Fruit fly (Drosophila melanogaster) whole organism, embryonic: ENCODE measurements around the gene Oatp74D.

Experiments used
- ATbp ChIP-seq: fragments of 200-800 bp; sonication (Bioruptor generic); optimal IDR thresholded peaks from 2 replicates; lab custom pipeline; 2017; ENCODE audit warnings: missing biosample characterization, mild to moderate bottlenecking, missing genetic modification characterization, missing genetic modification reagents
- Atf3 ChIP-seq: fragments of 200-800 bp; sonication (Bioruptor generic); optimal IDR thresholded peaks from 3 replicates; lab custom pipeline; 2016; ENCODE audit warnings: missing biosample characterization, missing genetic modification characterization
- CG10654 ChIP-seq: fragments of 200-800 bp; sonication (Bioruptor generic); optimal IDR thresholded peaks from 2 replicates; lab custom pipeline; 2016; ENCODE audit warnings: missing biosample characterization, missing genetic modification characterization
- CG11696 ChIP-seq: fragments of 200-800 bp; sonication (Bioruptor generic); IDR thresholded peaks from 2 replicates; pipeline ENCODE4 v1.3.6; 2022; ENCODE audit warnings: missing biosample characterization, missing genetic modification characterization
- CG12236 ChIP-seq: fragments of 200-800 bp; sonication (Bioruptor generic); optimal IDR thresholded peaks from 2 replicates; lab custom pipeline; 2016; ENCODE audit warnings: missing biosample characterization, missing genetic modification characterization
- CG13424 ChIP-seq: fragments of 200-800 bp; sonication (Bioruptor generic); optimal IDR thresholded peaks from 2 replicates; lab custom pipeline; 2019; ENCODE audit warnings: missing biosample characterization, mild to moderate bottlenecking, missing genetic modification characterization, moderate library complexity
- CG17802 ChIP-seq: fragments of 200-800 bp; sonication (Bioruptor generic); optimal IDR thresholded peaks from 2 replicates; lab custom pipeline; 2018; ENCODE audit warnings: missing biosample characterization, mild to moderate bottlenecking, missing genetic modification characterization, moderate library complexity
- CG2202 ChIP-seq: fragments of 200-800 bp; sonication (Bioruptor generic); optimal IDR thresholded peaks from 2 replicates; lab custom pipeline; 2018; ENCODE audit warnings: missing biosample characterization, mild to moderate bottlenecking, missing genetic modification characterization
- CG2678 ChIP-seq: fragments of 200-800 bp; sonication (Bioruptor generic); optimal IDR thresholded peaks from 3 replicates; lab custom pipeline; 2019; ENCODE audit warnings: missing biosample characterization, mild to moderate bottlenecking, missing genetic modification characterization, moderate library complexity
- CG2875 ChIP-seq: fragments of 200-800 bp; sonication (Bioruptor generic); optimal IDR thresholded peaks from 2 replicates; lab custom pipeline; 2017; ENCODE audit warnings: missing biosample characterization, mild to moderate bottlenecking, missing genetic modification characterization, missing genetic modification reagents
- CG34224 ChIP-seq: fragments of 200-800 bp; sonication (Bioruptor generic); IDR thresholded peaks from 3 replicates; pipeline ENCODE4 v1.3.6; 2022; ENCODE audit warnings: missing biosample characterization, missing genetic modification characterization; ENCODE audit not compliant: partially characterized antibody
- CG6765 ChIP-seq: fragments of 200-800 bp; sonication (Bioruptor generic); optimal IDR thresholded peaks from 3 replicates; lab custom pipeline; 2017; ENCODE audit warnings: missing biosample characterization, mild to moderate bottlenecking, missing genetic modification characterization
- CG7271 ChIP-seq: fragments of 200-800 bp; sonication (Bioruptor generic); optimal IDR thresholded peaks from 2 replicates; lab custom pipeline; 2018; ENCODE audit warnings: missing biosample characterization, mild to moderate bottlenecking, missing genetic modification characterization, moderate library complexity
- CG8281 ChIP-seq: fragments of 200-800 bp; sonication (Bioruptor generic); optimal IDR thresholded peaks from 2 replicates; lab custom pipeline; 2018; ENCODE audit warnings: missing biosample characterization, mild to moderate bottlenecking, missing genetic modification characterization, moderate library complexity
- CG8924 ChIP-seq: fragments of 200-800 bp; optimal IDR thresholded peaks from 3 replicates; lab custom pipeline; 2019; ENCODE audit warnings: missing biosample characterization, mild to moderate bottlenecking, missing genetic modification characterization, moderate library complexity
- CG9215 ChIP-seq: fragments of 200-800 bp; sonication (Bioruptor generic); IDR thresholded peaks from 2 replicates; pipeline ENCODE4 v1.3.6; 2022; ENCODE audit warnings: missing biosample characterization, missing genetic modification characterization
- Camta ChIP-seq: fragments of 200-800 bp; sonication (Bioruptor generic); optimal IDR thresholded peaks from 2 replicates; lab custom pipeline; 2016; ENCODE audit warnings: missing biosample characterization, missing genetic modification characterization
- Dp ChIP-seq: fragments of 200-800 bp; sonication (Bioruptor generic); optimal IDR thresholded peaks from 2 replicates; lab custom pipeline; 2018; ENCODE audit warnings: missing biosample characterization, mild to moderate bottlenecking, missing genetic modification characterization, moderate library complexity
- H15 ChIP-seq: fragments of 200-800 bp; sonication (Bioruptor generic); IDR thresholded peaks from 3 replicates; pipeline ENCODE4 v1.3.6; 2022; ENCODE audit warnings: missing biosample characterization, missing genetic modification characterization
- HLHmδ ChIP-seq: fragments of 200-800 bp; sonication (Bioruptor generic); optimal IDR thresholded peaks from 2 replicates; lab custom pipeline; 2018; ENCODE audit warnings: missing biosample characterization, mild to moderate bottlenecking, missing genetic modification characterization, moderate library complexity
- Hr39 ChIP-seq: fragments of >200 bp; optimal IDR thresholded peaks from 2 replicates; lab custom pipeline; 2017
- Jarid2 ChIP-seq: fragments of 200-800 bp; sonication (Bioruptor generic); optimal IDR thresholded peaks from 3 replicates; lab custom pipeline; 2017; ENCODE audit warnings: mild to moderate bottlenecking, missing biosample characterization, missing genetic modification reagents, missing genetic modification characterization
- Lhr ChIP-seq: fragments of 200-800 bp; sonication (Bioruptor generic); optimal IDR thresholded peaks from 3 replicates; lab custom pipeline; 2017; ENCODE audit warnings: mild to moderate bottlenecking, missing biosample characterization, missing genetic modification reagents, missing genetic modification characterization
- MTF-1 ChIP-seq: fragments of 200-800 bp; sonication (Bioruptor generic); optimal IDR thresholded peaks from 2 replicates; lab custom pipeline; 2018; ENCODE audit warnings: missing biosample characterization, mild to moderate bottlenecking, missing genetic modification characterization, borderline replicate concordance
- Mad ChIP-seq: fragments of 200-800 bp; sonication (Bioruptor generic); optimal IDR thresholded peaks from 2 replicates; lab custom pipeline; 2016; ENCODE audit warnings: missing biosample characterization, missing genetic modification characterization
- Max ChIP-seq: fragments of 200-800 bp; sonication (Bioruptor generic); optimal IDR thresholded peaks from 2 replicates; lab custom pipeline; 2016; ENCODE audit warnings: missing biosample characterization, mild to moderate bottlenecking, missing genetic modification characterization
- Mrtf ChIP-seq: fragments of 200-800 bp; sonication (Bioruptor generic); IDR thresholded peaks from 3 replicates; pipeline ENCODE4 v1.3.6; 2022; ENCODE audit warnings: missing biosample characterization, missing genetic modification characterization
- Opbp ChIP-seq: fragments of 200-800 bp; sonication (Bioruptor generic); IDR thresholded peaks from 3 replicates; pipeline ENCODE4 v1.3.6; 2022; ENCODE audit warnings: missing biosample characterization, missing genetic modification characterization; ENCODE audit not compliant: partially characterized antibody
- Sox102F ChIP-seq: fragments of 200-800 bp; sonication (Bioruptor generic); optimal IDR thresholded peaks from 2 replicates; lab custom pipeline; 2018; ENCODE audit warnings: missing biosample characterization, mild to moderate bottlenecking, missing genetic modification characterization, moderate library complexity
- Tbp ChIP-seq: fragments of >200 bp; optimal IDR thresholded peaks from 2 replicates; lab custom pipeline; 2018; ENCODE audit warnings: missing biosample characterization, missing genetic modification characterization
- Xrp1 ChIP-seq: fragments of 200-800 bp; sonication (Bioruptor generic); IDR thresholded peaks from 2 replicates; pipeline ENCODE4 v1.3.6; 2022; ENCODE audit warnings: missing biosample characterization, missing genetic modification characterization
- ase ChIP-seq: fragments of 200-800 bp; sonication (Bioruptor generic); IDR thresholded peaks from 3 replicates; pipeline ENCODE4 v1.3.6; 2022; ENCODE audit warnings: missing biosample characterization, missing genetic modification characterization
- ato ChIP-seq: fragments of 200-800 bp; sonication (Bioruptor generic); IDR thresholded peaks from 2 replicates; pipeline ENCODE4 v1.3.6; 2022; ENCODE audit warnings: missing biosample characterization, missing genetic modification characterization; ENCODE audit not compliant: partially characterized antibody
- cad ChIP-seq: fragments of >200 bp; optimal IDR thresholded peaks from 2 replicates; lab custom pipeline; 2017; ENCODE audit warnings: missing biosample characterization, missing genetic modification characterization
- cas ChIP-seq: fragments of 200-800 bp; sonication (Bioruptor generic); IDR thresholded peaks from 2 replicates; pipeline ENCODE4 v1.3.6; 2022; ENCODE audit warnings: missing biosample characterization, missing genetic modification characterization
- cg ChIP-seq: fragments of 200-800 bp; sonication (Bioruptor generic); optimal IDR thresholded peaks from 3 replicates; lab custom pipeline; 2019; ENCODE audit warnings: missing biosample characterization, mild to moderate bottlenecking, missing genetic modification characterization, moderate library complexity
- dati ChIP-seq: fragments of 200-800 bp; sonication (Bioruptor generic); IDR thresholded peaks from 2 replicates; pipeline ENCODE4 v1.3.6; 2022; ENCODE audit warnings: missing biosample characterization, missing genetic modification characterization
- dysf ChIP-seq: fragments of 200-800 bp; sonication (Bioruptor generic); IDR thresholded peaks from 3 replicates; pipeline ENCODE4 v1.3.6; 2022; ENCODE audit warnings: missing biosample characterization, missing genetic modification characterization
- fu2 ChIP-seq: fragments of 200-800 bp; sonication (Bioruptor generic); optimal IDR thresholded peaks from 2 replicates; lab custom pipeline; 2016; ENCODE audit warnings: missing biosample characterization, missing genetic modification characterization
- gsb ChIP-seq: fragments of 200-800 bp; sonication (Bioruptor generic); IDR thresholded peaks from 2 replicates; pipeline ENCODE4 v1.3.6; 2022; ENCODE audit warnings: missing biosample characterization, missing genetic modification characterization
- jigr1 ChIP-seq: fragments of 200-800 bp; sonication (Bioruptor generic); IDR thresholded peaks from 3 replicates; pipeline ENCODE4 v1.3.6; 2022; ENCODE audit warnings: missing biosample characterization, missing genetic modification characterization
- lola ChIP-seq, 3 experiments: fragments of >200 bp in 2 of 3; fragments of 200-800 bp in 1 of 3; sonication (Bioruptor generic) in 1 of 3; optimal IDR thresholded peaks; 2 replicates each; lab custom pipeline; 2017 to 2019; ENCODE audit warnings: missing biosample characterization in 3 of 3, missing genetic modification characterization in 3 of 3, mild to moderate bottlenecking in 1 of 3, moderate library complexity in 1 of 3
- maf-S ChIP-seq: fragments of 200-800 bp; sonication (Bioruptor generic); optimal IDR thresholded peaks from 2 replicates; lab custom pipeline; 2016; ENCODE audit warnings: missing biosample characterization, missing genetic modification characterization
- pros ChIP-seq: fragments of 200-800 bp; sonication (Bioruptor generic); optimal IDR thresholded peaks from 3 replicates; lab custom pipeline; 2019; ENCODE audit warnings: missing biosample characterization, mild to moderate bottlenecking, missing genetic modification characterization, moderate library complexity
- shn ChIP-seq: fragments of 200-800 bp; sonication (Bioruptor generic); optimal IDR thresholded peaks from 3 replicates; lab custom pipeline; 2016; ENCODE audit warnings: missing biosample characterization, missing genetic modification characterization
- slbo ChIP-seq: fragments of 200-800 bp; sonication (Bioruptor generic); IDR thresholded peaks from 2 replicates; pipeline ENCODE4 v1.3.6; 2022; ENCODE audit warnings: missing biosample characterization, missing genetic modification characterization
- sr ChIP-seq: fragments of 200-800 bp; sonication (Bioruptor generic); IDR thresholded peaks from 3 replicates; pipeline ENCODE4 v1.3.6; 2022; ENCODE audit warnings: missing biosample characterization, missing genetic modification characterization
- tio ChIP-seq: fragments of 200-800 bp; sonication (Bioruptor generic); optimal IDR thresholded peaks from 2 replicates; lab custom pipeline; 2017; ENCODE audit warnings: missing biosample characterization, missing genetic modification characterization, inconsistent platforms
- tna ChIP-seq: fragments of 200-800 bp; sonication (Bioruptor generic); IDR thresholded peaks from 2 replicates; pipeline ENCODE4 v1.3.6; 2022; ENCODE audit warnings: missing biosample characterization, missing genetic modification characterization; ENCODE audit not compliant: partially characterized antibody
- twi ChIP-seq: fragments of 200-800 bp; optimal IDR thresholded peaks from 2 replicates; lab custom pipeline; 2019; ENCODE audit warnings: missing biosample characterization, mild to moderate bottlenecking, missing genetic modification characterization, moderate library complexity
- wdn ChIP-seq: fragments of 200-800 bp; sonication (Bioruptor generic); IDR thresholded peaks from 2 replicates; pipeline ENCODE4 v1.3.6; 2022; ENCODE audit warnings: missing biosample characterization, missing genetic modification characterization

Gene Oatp74D

DNA sequence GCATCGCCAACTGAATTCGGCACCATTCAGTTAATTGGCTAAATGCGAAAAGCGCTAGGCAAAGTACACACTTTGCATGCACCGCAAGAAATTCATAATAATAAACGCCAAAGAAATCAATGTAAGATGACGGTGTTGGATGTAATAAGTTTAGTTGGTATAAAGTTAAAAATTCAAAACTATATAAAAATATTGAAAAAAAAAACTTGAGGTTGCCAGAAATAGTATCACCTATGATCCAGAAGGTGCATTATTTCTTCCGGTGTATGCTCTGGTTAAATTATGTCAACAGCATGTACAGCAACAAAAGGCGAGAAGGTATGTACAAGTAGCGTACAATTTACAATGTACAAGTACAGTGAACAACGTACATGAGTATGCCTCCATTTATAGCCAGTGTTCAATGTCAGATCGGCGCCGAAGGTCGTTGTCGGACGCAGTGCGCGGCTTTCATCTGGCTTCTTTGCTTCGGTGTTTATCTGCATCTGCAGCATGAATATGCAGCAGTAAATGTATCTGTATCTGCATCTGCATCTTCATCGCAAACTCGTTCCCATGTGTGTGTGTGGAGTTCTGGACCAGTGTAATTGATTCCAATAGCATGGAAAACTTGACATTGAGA lies 10.1 kb downstream of the Oatp74D start (continued):
- TF ChIP-seq CG2202 (tag; lab: Kevin White, UChicago): no peak
- TF ChIP-seq CG13424 (tag; lab: Kevin White, UChicago): no peak
- no peak for TF ChIP-seq cg (GFP tag; lab: Kevin White, UChicago)
- TF ChIP-seq CG2678 (tag; lab: Kevin White, UChicago): peak; percentile 28
- no peak for TF ChIP-seq Mrtf (GFP tag; lab: Robert Waterston, UW)
- TF ChIP-seq cas (GFP tag; lab: Robert Waterston, UW): no peak
- TF ChIP-seq Tbp (GFP tag; lab: Kevin White, UChicago): no peak
- no peak for TF ChIP-seq ase (GFP tag; lab: Robert Waterston, UW)
- no peak for TF ChIP-seq CG34224
- no peak for TF ChIP-seq HLHmδ (GFP tag; lab: Kevin White, UChicago)
- TF ChIP-seq CG8281 (tag; lab: Kevin White, UChicago): no peak
- peak; percentile 1 for TF ChIP-seq CG2875
- TF ChIP-seq CG12236 (GFP tag; lab: Kevin White, UChicago): no peak
- TF ChIP-seq CG11696 (GFP tag; lab: Robert Waterston, UW): no peak
- TF ChIP-seq sr: no peak
- no peak for TF ChIP-seq tna
- no peak for TF ChIP-seq twi (tag; lab: Kevin White, UChicago)
- TF ChIP-seq CG10654: peak; percentile 5
- TF ChIP-seq ATbp (GFP tag; lab: Kevin White, UChicago): no peak
- TF ChIP-seq dati: no peak
- TF ChIP-seq Xrp1 (GFP tag; lab: Robert Waterston, UW): 0 out of 2 replicates have a peak, but pooled peaks have one; percentile 28
- no peak for TF ChIP-seq CG9215 (GFP tag; lab: Robert Waterston, UW)
- no peak for TF ChIP-seq Camta (GFP tag; lab: Kevin White, UChicago)
- TF ChIP-seq Opbp (GFP tag; lab: Robert Waterston, UW): no peak
- TF ChIP-seq shn (GFP tag; lab: Kevin White, UChicago): no peak
- TF ChIP-seq Atf3: no peak
- no peak for TF ChIP-seq Jarid2
- TF ChIP-seq wdn: no peak
- TF ChIP-seq cad: no peak
- TF ChIP-seq CG8924: no peak
- TF ChIP-seq Hr39 (lab: Kevin White, UChicago): no peak
- TF ChIP-seq jigr1 (GFP tag; lab: Robert Waterston, UW): no peak
- TF ChIP-seq dysf: no peak
- no peak for TF ChIP-seq CG17802 (tag; lab: Kevin White, UChicago)
- TF ChIP-seq Lhr (GFP tag; lab: Kevin White, UChicago): no peak
- 0 out of 3 replicates have a peak, but pooled peaks have one; percentile 17 for TF ChIP-seq H15
- no peak for TF ChIP-seq fu2
- no peak for TF ChIP-seq tio (GFP tag; lab: Kevin White, UChicago)
- TF ChIP-seq Sox102F (GFP tag; lab: Kevin White, UChicago): peak; percentile 47
- TF ChIP-seq lola (GFP tag; optimal IDR thresholded peaks at IDR 0.05; lab: Kevin White, UChicago): no peak
- TF ChIP-seq maf-S: no peak
- no peak for TF ChIP-seq slbo
- TF ChIP-seq Mad (GFP tag; lab: Kevin White, UChicago): no peak
- TF ChIP-seq CG6765 (GFP tag; lab: Kevin White, UChicago): no peak
- no peak for TF ChIP-seq gsb (GFP tag; lab: Robert Waterston, UW)
- TF ChIP-seq ato (GFP tag; lab: Robert Waterston, UW): no peak
- no peak for TF ChIP-seq MTF-1
- TF ChIP-seq CG7271 (tag; lab: Kevin White, UChicago): no peak
- TF ChIP-seq Dp (GFP tag; lab: Kevin White, UChicago): no peak
- no peak for TF ChIP-seq Max (GFP tag; lab: Kevin White, UChicago)
- no peak for TF ChIP-seq pros (GFP tag; lab: Kevin White, UChicago)
